Worm (Caenorhabditis elegans) whole organism, late embryonic: Measurements from ENCODE around the gene aly-3.
A peak's percentile ranks its signal among the peaks of the same experiment; 100 is the strongest.

Experiments used
- C08G9.2 ChIP-seq: sonication (generic microtip); optimal IDR thresholded peaks from 2 replicates; lab custom pipeline; 2016; ENCODE audit warnings: mild to moderate bottlenecking, missing genetic modification characterization, moderate library complexity, missing compliant biosample characterization
- K02D7.2 ChIP-seq: sonication (generic microtip); optimal IDR thresholded peaks from 2 replicates; lab custom pipeline; 2017; ENCODE audit warnings: mild to moderate bottlenecking, missing genetic modification characterization, missing compliant biosample characterization
- Y22D7AL.16 ChIP-seq: sonication (generic microtip); optimal IDR thresholded peaks from 2 replicates; lab custom pipeline; 2016; ENCODE audit warnings: missing genetic modification characterization, missing compliant biosample characterization
- ahr-1 ChIP-seq: sonication (generic microtip); optimal IDR thresholded peaks from 2 replicates; lab custom pipeline; 2016; ENCODE audit warnings: missing genetic modification characterization, missing compliant biosample characterization
- ama-1 ChIP-seq: fragments of 150-350 bp; optimal IDR thresholded peaks from 2 replicates; lab custom pipeline; 2014
- ceh-14 ChIP-seq: sonication (generic microtip); optimal IDR thresholded peaks from 2 replicates; lab custom pipeline; 2016; ENCODE audit warnings: missing genotype, missing genetic modification characterization, missing compliant biosample characterization
- ceh-18 ChIP-seq: sonication (generic microtip); optimal IDR thresholded peaks from 2 replicates; lab custom pipeline; 2016; ENCODE audit warnings: missing genetic modification characterization, missing compliant biosample characterization
- ceh-2 ChIP-seq: sonication (generic microtip); optimal IDR thresholded peaks from 2 replicates; lab custom pipeline; 2016; ENCODE audit warnings: missing genotype, missing genetic modification characterization, missing compliant biosample characterization
- ceh-22 ChIP-seq: sonication (generic microtip); optimal IDR thresholded peaks from 2 replicates; lab custom pipeline; 2017; ENCODE audit warnings: missing biosample characterization, missing genetic modification characterization
- ceh-24 ChIP-seq: sonication (generic microtip); optimal IDR thresholded peaks from 2 replicates; lab custom pipeline; 2016; ENCODE audit warnings: mild to moderate bottlenecking, missing genetic modification characterization, missing compliant biosample characterization
- ceh-30 ChIP-seq: fragments of 150-350 bp; optimal IDR thresholded peaks from 2 replicates; lab custom pipeline; 2014; ENCODE audit warnings: missing biosample characterization, missing genetic modification characterization
- ceh-6 ChIP-seq: fragments of 200-800 bp; sonication (Bioruptor generic); optimal IDR thresholded peaks from 2 replicates; lab custom pipeline; 2018; ENCODE audit warnings: mild to moderate bottlenecking, missing genetic modification characterization, missing compliant biosample characterization
- ceh-9 ChIP-seq: sonication (generic microtip); optimal IDR thresholded peaks from 2 replicates; lab custom pipeline; 2016; ENCODE audit warnings: mild to moderate bottlenecking, missing genetic modification characterization, inconsistent platforms, missing compliant biosample characterization
- che-1 ChIP-seq: sonication (generic microtip); optimal IDR thresholded peaks from 2 replicates; lab custom pipeline; 2016; ENCODE audit warnings: mild to moderate bottlenecking, missing genetic modification characterization, missing compliant biosample characterization
- fkh-10 ChIP-seq: fragments of 150-350 bp; optimal IDR thresholded peaks from 2 replicates; lab custom pipeline; 2014; ENCODE audit warnings: missing biosample characterization, missing genetic modification reagents, missing genetic modification characterization
- hlh-15 ChIP-seq: sonication (generic microtip); optimal IDR thresholded peaks from 2 replicates; lab custom pipeline; 2016; ENCODE audit warnings: missing genetic modification characterization, missing compliant biosample characterization
- lin-11 ChIP-seq: fragments of 200-800 bp; sonication (Bioruptor generic); optimal IDR thresholded peaks from 2 replicates; lab custom pipeline; 2018; ENCODE audit warnings: mild to moderate bottlenecking, missing genetic modification characterization, missing compliant biosample characterization
- madf-2 ChIP-seq: sonication (generic microtip); optimal IDR thresholded peaks from 2 replicates; lab custom pipeline; 2017; ENCODE audit warnings: missing genetic modification characterization, missing compliant biosample characterization
- mec-3 ChIP-seq: sonication (generic microtip); optimal IDR thresholded peaks from 2 replicates; lab custom pipeline; 2016; ENCODE audit warnings: borderline replicate concordance, missing genetic modification characterization, missing compliant biosample characterization
- nfya-1 ChIP-seq: sonication (generic microtip); optimal IDR thresholded peaks from 2 replicates; lab custom pipeline; 2017; ENCODE audit warnings: missing genetic modification characterization, mild to moderate bottlenecking, missing compliant biosample characterization, antibody characterized with exemption, moderate library complexity
- npax-4 ChIP-seq: sonication (generic microtip); optimal IDR thresholded peaks from 2 replicates; lab custom pipeline; 2016; ENCODE audit warnings: missing genetic modification characterization, missing compliant biosample characterization
- odd-2 ChIP-seq: sonication (generic microtip); optimal IDR thresholded peaks from 2 replicates; lab custom pipeline; 2017; ENCODE audit warnings: antibody characterized with exemption, mild to moderate bottlenecking, missing genetic modification characterization, missing compliant biosample characterization
- pag-3 ChIP-seq: sonication (generic microtip); optimal IDR thresholded peaks from 2 replicates; lab custom pipeline; 2016; ENCODE audit warnings: missing compliant biosample characterization, missing genetic modification characterization, borderline replicate concordance
- pax-1 ChIP-seq: fragments of 150-350 bp; optimal IDR thresholded peaks from 2 replicates; lab custom pipeline; 2014; ENCODE audit warnings: missing biosample characterization, missing genetic modification characterization
- pha-4 ChIP-seq: fragments of 150-350 bp; optimal IDR thresholded peaks from 2 replicates; lab custom pipeline; 2018; ENCODE audit warnings: missing biosample characterization, missing genetic modification reagents, missing genetic modification characterization
- pqm-1 ChIP-seq: sonication (generic microtip); optimal IDR thresholded peaks from 2 replicates; lab custom pipeline; 2016; ENCODE audit warnings: missing genetic modification characterization, missing compliant biosample characterization
- pros-1 ChIP-seq: fragments of 150-350 bp; optimal IDR thresholded peaks from 2 replicates; lab custom pipeline; 2014; ENCODE audit warnings: missing biosample characterization, missing genetic modification reagents, missing genetic modification characterization
- ref-2 ChIP-seq: sonication (generic microtip); optimal IDR thresholded peaks from 2 replicates; lab custom pipeline; 2016; ENCODE audit warnings: missing genetic modification characterization, missing compliant biosample characterization
- sdc-2 ChIP-seq: sonication (generic microtip); optimal IDR thresholded peaks from 2 replicates; lab custom pipeline; 2016; ENCODE audit warnings: missing genotype, missing genetic modification characterization, missing compliant biosample characterization
- sox-2 ChIP-seq: fragments of 200-800 bp; sonication (Bioruptor generic); IDR thresholded peaks from 2 replicates; pipeline ENCODE4 v1.3.6; 2022; ENCODE audit warnings: missing genetic modification reagents, missing genetic modification characterization, missing compliant biosample characterization
- sox-4 ChIP-seq: sonication (generic microtip); optimal IDR thresholded peaks from 2 replicates; lab custom pipeline; 2017; ENCODE audit warnings: mild to moderate bottlenecking, missing genetic modification characterization, inconsistent platforms, missing compliant biosample characterization
- unc-42 ChIP-seq: sonication (generic microtip); optimal IDR thresholded peaks from 2 replicates; lab custom pipeline; 2016; ENCODE audit warnings: missing genotype, missing genetic modification characterization, missing compliant biosample characterization
- unc-86 ChIP-seq: sonication (generic microtip); optimal IDR thresholded peaks from 2 replicates; lab custom pipeline; 2016; ENCODE audit warnings: missing genetic modification characterization, missing compliant biosample characterization
- zip-5 ChIP-seq: sonication (generic microtip); optimal IDR thresholded peaks from 2 replicates; lab custom pipeline; 2016; ENCODE audit warnings: missing genetic modification characterization, missing compliant biosample characterization

The aly-3 gene

ce11 chrIV:12124314-12125084 is 1.4 kb downstream of the aly-3 start, which contains the start of gene dhhc-6:
Gene dhhc-6, plus strand, starts transcription at chrIV:12124952.
- TF ChIP-seq lin-11 (tag; lab: Kevin White, UChicago), result no peak
- TF ChIP-seq pha-4, result no peak
- TF ChIP-seq fkh-10, result no peak
- TF ChIP-seq sox-2 (GFP tag; lab: Robert Waterston, UW), result no peak
- no peak for TF ChIP-seq ahr-1 (tag; lab: Kevin White, UChicago)
- TF ChIP-seq hlh-15 (tag; lab: Kevin White, UChicago), result no peak
- TF ChIP-seq Y22D7AL.16, result no peak
- TF ChIP-seq sox-4 (tag; lab: Kevin White, UChicago), result no peak
- TF ChIP-seq ceh-9, result no peak
- TF ChIP-seq, all 69 proteins: peak for 0

- TF ChIP-seq ref-2 (tag; lab: Kevin White, UChicago) (no peak), ceh-30 (no peak), unc-42 (tag; lab: Kevin White, UChicago) (peak; percentile 71), madf-2 (tag; lab: Kevin White, UChicago) (no peak), pqm-1 (no peak), pros-1 (tag; lab: Kevin White, UChicago) (no peak), ceh-14 (tag; lab: Kevin White, UChicago) (no peak), hlh-15 (tag; lab: Kevin White, UChicago) (no peak)
Measured at ce11 chrIV:12126740-12127472, 3.8 kb downstream of the aly-3 start.

ce11 chrIV:12127838-12128237 is 4.8 kb downstream of the aly-3 start:
- TF ChIP-seq nfya-1 (tag; lab: Kevin White, UChicago) (peak; percentile 10), pax-1 (no peak)

ce11 chrIV:12128708-12129107 is 5.6 kb downstream of the aly-3 start:
- TF ChIP-seq ceh-6 (GFP tag; lab: Kevin White, UChicago) (no peak), unc-86 (tag; lab: Kevin White, UChicago) (no peak), K02D7.2 (tag; lab: Kevin White, UChicago) (no peak), hlh-15 (tag; lab: Kevin White, UChicago) (no peak), zip-5 (tag; lab: Kevin White, UChicago) (no peak), ahr-1 (tag; lab: Kevin White, UChicago) (no peak), ceh-24 (tag; lab: Kevin White, UChicago) (no peak), ref-2 (tag; lab: Kevin White, UChicago) (no peak), pqm-1 (no peak), ceh-2 (tag; lab: Kevin White, UChicago) (no peak), C08G9.2 (tag; lab: Kevin White, UChicago) (no peak), ceh-18 (tag; lab: Kevin White, UChicago) (no peak), odd-2 (tag; lab: Kevin White, UChicago) (no peak)

- TF ChIP-seq sox-4 (tag; lab: Kevin White, UChicago) (no peak), sdc-2 (tag; lab: Kevin White, UChicago) (no peak), K02D7.2 (tag; lab: Kevin White, UChicago) (no peak), lin-11 (tag; lab: Kevin White, UChicago) (no peak), che-1 (no peak), C08G9.2 (tag; lab: Kevin White, UChicago) (no peak), npax-4 (no peak), ceh-24 (tag; lab: Kevin White, UChicago) (no peak), odd-2 (tag; lab: Kevin White, UChicago) (no peak), ama-1 (lab: Kevin White, UChicago) (no peak), mec-3 (no peak), ceh-9 (no peak), pag-3 (no peak), ceh-22 (tag; lab: Kevin White, UChicago) (no peak), pqm-1 (no peak)
- TF ChIP-seq, all 69 proteins: peak for 0
Measured at ce11 chrIV:12129204-12129603, 6.1 kb downstream of the aly-3 start, which contains the start of gene lin-24. Gene lin-24, plus strand, starts transcription at chrIV:12129504.
